Worm (Caenorhabditis elegans) whole organism, young adult: ENCODE data around the gene srx-24.

Source experiments
- F39B2.1 ChIP-seq: fragments of 200-800 bp; sonication (Bioruptor generic); IDR thresholded peaks from 2 replicates; pipeline ENCODE4 v1.3.6; 2022; ENCODE audit warnings: missing genetic modification reagents, missing genetic modification characterization, missing compliant biosample characterization
- T07F8.4 ChIP-seq: sonication (generic microtip); optimal IDR thresholded peaks from 2 replicates; lab custom pipeline; 2016; ENCODE audit warnings: mild to moderate bottlenecking, missing genetic modification characterization, moderate library complexity, missing compliant biosample characterization
- ama-1 ChIP-seq, 3 experiments: fragments of 150-350 bp in 1 of 3; sonication (generic microtip) in 2 of 3; optimal IDR thresholded peaks; 2 replicates each; lab custom pipeline; 2014 to 2018; ENCODE audit warnings: missing biosample characterization in 2 of 3, missing genetic modification characterization in 2 of 3, missing genetic modification reagents in 2 of 3
- attf-3 ChIP-seq: fragments of 200-800 bp; sonication (Bioruptor generic); conservative IDR thresholded peaks from 2 replicates; pipeline ENCODE4 v1.3.6; 2022; ENCODE audit warnings: missing genetic modification reagents, missing genetic modification characterization, missing compliant biosample characterization
- hlh-26 ChIP-seq: fragments of 200-800 bp; sonication (Bioruptor generic); conservative IDR thresholded peaks from 2 replicates; pipeline ENCODE4 v1.3.6; 2022; ENCODE audit warnings: missing genetic modification reagents, missing genetic modification characterization, missing compliant biosample characterization
- nhr-27 ChIP-seq: fragments of 200-800 bp; sonication (Bioruptor generic); optimal IDR thresholded peaks from 2 replicates; lab custom pipeline; 2018; ENCODE audit warnings: mild to moderate bottlenecking, missing genetic modification characterization, moderate library complexity, missing compliant biosample characterization

DNA sequence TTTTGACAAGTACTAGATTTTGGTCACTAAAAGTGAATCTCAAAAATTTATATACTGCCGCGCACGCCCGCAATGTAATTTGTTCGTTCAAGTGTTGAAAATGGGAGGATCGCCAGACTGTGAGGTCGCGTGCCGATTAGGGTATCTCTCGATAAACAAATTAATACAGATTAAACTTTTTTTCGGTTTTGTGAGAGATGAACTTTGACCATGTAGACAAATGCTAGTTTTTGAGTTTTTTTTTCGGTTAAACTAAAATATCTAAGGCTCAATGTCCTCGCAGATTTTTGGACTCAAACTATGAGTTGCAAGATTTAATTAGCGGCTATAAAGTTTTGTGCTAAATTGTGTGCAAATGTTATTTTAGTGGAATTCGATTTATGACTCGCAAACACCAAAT lies 19.8 kb upstream of the srx-24 start, which contains the start of gene dhs-15:
- TF ChIP-seq ama-1 (optimal IDR thresholded peaks at IDR 0.05; lab: Kevin White, UChicago) (no peak), ama-1 (GFP tag; optimal IDR thresholded peaks at IDR 0.05; lab: Kevin White, UChicago) (no peak), hlh-26 (GFP tag; lab: Robert Waterston, UW) (no peak), T07F8.4 (tag; lab: Kevin White, UChicago) (no peak), F39B2.1 (GFP tag; lab: Robert Waterston, UW) (no peak), attf-3 (no peak), nhr-27 (tag; lab: Kevin White, UChicago) (no peak)
